Worm (Caenorhabditis elegans) whole organism, early embryonic: ENCODE results near the gene glb-6.

Experiments used
- ama-1 ChIP-seq: fragments of 150-350 bp; optimal IDR thresholded peaks from 2 replicates; lab custom pipeline; 2014
- hnd-1 ChIP-seq: sonication (generic microtip); optimal IDR thresholded peaks from 2 replicates; lab custom pipeline; 2016; ENCODE audit warnings: missing genetic modification characterization, missing compliant biosample characterization
- pes-1 ChIP-seq: fragments of 200-800 bp; sonication (Bioruptor generic); IDR thresholded peaks from 2 replicates; pipeline ENCODE4 v1.3.6; 2022; ENCODE audit warnings: missing genetic modification reagents, missing genetic modification characterization, missing compliant biosample characterization
- tra-4 ChIP-seq: sonication (generic microtip); optimal IDR thresholded peaks from 2 replicates; lab custom pipeline; 2017; ENCODE audit warnings: missing genetic modification characterization, missing compliant biosample characterization

DNA sequence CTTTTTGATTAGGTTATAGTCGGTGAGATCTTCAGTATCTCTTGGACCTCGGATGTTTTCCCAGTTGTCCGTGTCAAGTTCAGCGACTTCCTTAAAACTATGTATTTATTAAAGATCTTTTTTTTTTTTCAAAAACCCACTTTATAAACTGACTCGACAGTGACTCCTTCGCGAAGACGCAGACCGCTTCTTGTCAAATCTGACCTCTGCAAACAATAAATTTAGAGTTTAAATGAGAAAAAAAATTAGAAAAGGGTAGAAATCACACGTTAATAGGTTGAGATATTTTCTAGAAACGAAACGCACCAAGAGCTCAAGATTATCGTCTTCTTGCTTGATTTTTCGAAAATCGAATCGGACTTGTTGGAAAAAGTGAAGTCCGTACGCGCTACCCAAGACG lies 34.6 kb downstream of the glb-6 start, which contains the start of gene C24G6.8:
- TF ChIP-seq tra-4 (no peak), hnd-1 (tag; lab: Kevin White, UChicago) (no peak), ama-1 (no peak), pes-1 (GFP tag; lab: Robert Waterston, UW) (no peak)
